Worm (Caenorhabditis elegans) whole organism, late embryonic: ENCODE results near the gene nspg-12.

Experiments used
- C38D4.7 ChIP-seq: fragments of 200-800 bp; sonication (Bioruptor generic); optimal IDR thresholded peaks from 2 replicates; lab custom pipeline; 2018; ENCODE audit warnings: mild to moderate bottlenecking, missing genetic modification characterization, moderate library complexity, missing compliant biosample characterization
- F13H6.1 ChIP-seq: sonication (generic microtip); optimal IDR thresholded peaks from 2 replicates; lab custom pipeline; 2016; ENCODE audit warnings: missing genetic modification characterization, missing compliant biosample characterization
- K09A11.1 ChIP-seq: sonication (generic microtip); optimal IDR thresholded peaks from 2 replicates; lab custom pipeline; 2017; ENCODE audit warnings: antibody characterized with exemption, mild to moderate bottlenecking, missing genetic modification characterization, missing compliant biosample characterization; ENCODE audit not compliant: insufficient read depth
- ahr-1 ChIP-seq: sonication (generic microtip); optimal IDR thresholded peaks from 2 replicates; lab custom pipeline; 2016; ENCODE audit warnings: missing genetic modification characterization, missing compliant biosample characterization
- ceh-14 ChIP-seq: sonication (generic microtip); optimal IDR thresholded peaks from 2 replicates; lab custom pipeline; 2016; ENCODE audit warnings: missing genotype, missing genetic modification characterization, missing compliant biosample characterization
- ceh-18 ChIP-seq: sonication (generic microtip); optimal IDR thresholded peaks from 2 replicates; lab custom pipeline; 2016; ENCODE audit warnings: missing genetic modification characterization, missing compliant biosample characterization
- ceh-19 ChIP-seq: fragments of 200-800 bp; sonication (Bioruptor generic); optimal IDR thresholded peaks from 2 replicates; lab custom pipeline; 2018; ENCODE audit warnings: mild to moderate bottlenecking, missing genetic modification characterization, missing compliant biosample characterization
- ceh-34 ChIP-seq: sonication (generic microtip); optimal IDR thresholded peaks from 2 replicates; lab custom pipeline; 2016; ENCODE audit warnings: mild to moderate bottlenecking, missing genetic modification characterization, missing compliant biosample characterization
- ceh-6 ChIP-seq: fragments of 200-800 bp; sonication (Bioruptor generic); optimal IDR thresholded peaks from 2 replicates; lab custom pipeline; 2018; ENCODE audit warnings: mild to moderate bottlenecking, missing genetic modification characterization, missing compliant biosample characterization
- dmd-4 ChIP-seq: sonication (generic microtip); optimal IDR thresholded peaks from 2 replicates; lab custom pipeline; 2016; ENCODE audit warnings: borderline replicate concordance, missing genetic modification characterization, missing compliant biosample characterization
- ets-4 ChIP-seq: sonication (generic microtip); optimal IDR thresholded peaks from 2 replicates; lab custom pipeline; 2016; ENCODE audit warnings: missing genetic modification characterization, missing compliant biosample characterization
- eyg-1 ChIP-seq: sonication (generic microtip); optimal IDR thresholded peaks from 2 replicates; lab custom pipeline; 2016; ENCODE audit warnings: missing genotype, missing genetic modification characterization, missing compliant biosample characterization
- fax-1 ChIP-seq: sonication (generic microtip); optimal IDR thresholded peaks from 2 replicates; lab custom pipeline; 2016; ENCODE audit warnings: missing genotype, missing genetic modification characterization, missing compliant biosample characterization
- fkh-10 ChIP-seq: fragments of 150-350 bp; optimal IDR thresholded peaks from 2 replicates; lab custom pipeline; 2014; ENCODE audit warnings: missing biosample characterization, missing genetic modification reagents, missing genetic modification characterization
- fkh-6 ChIP-seq: sonication (generic microtip); optimal IDR thresholded peaks from 2 replicates; lab custom pipeline; 2016; ENCODE audit warnings: missing genetic modification characterization, missing compliant biosample characterization
- hlh-6 ChIP-seq: sonication (generic microtip); optimal IDR thresholded peaks from 2 replicates; lab custom pipeline; 2016; ENCODE audit warnings: missing genotype, missing genetic modification characterization, missing compliant biosample characterization
- lim-6 ChIP-seq: sonication (generic microtip); optimal IDR thresholded peaks from 2 replicates; lab custom pipeline; 2016; ENCODE audit warnings: missing genetic modification characterization, missing compliant biosample characterization
- lin-11 ChIP-seq: fragments of 200-800 bp; sonication (Bioruptor generic); optimal IDR thresholded peaks from 2 replicates; lab custom pipeline; 2018; ENCODE audit warnings: mild to moderate bottlenecking, missing genetic modification characterization, missing compliant biosample characterization
- madf-2 ChIP-seq: sonication (generic microtip); optimal IDR thresholded peaks from 2 replicates; lab custom pipeline; 2017; ENCODE audit warnings: missing genetic modification characterization, missing compliant biosample characterization
- mec-3 ChIP-seq: sonication (generic microtip); optimal IDR thresholded peaks from 2 replicates; lab custom pipeline; 2016; ENCODE audit warnings: borderline replicate concordance, missing genetic modification characterization, missing compliant biosample characterization
- nhr-232 ChIP-seq: sonication (generic microtip); optimal IDR thresholded peaks from 2 replicates; lab custom pipeline; 2016; ENCODE audit warnings: missing genetic modification characterization, missing compliant biosample characterization
- odd-2 ChIP-seq: sonication (generic microtip); optimal IDR thresholded peaks from 2 replicates; lab custom pipeline; 2017; ENCODE audit warnings: antibody characterized with exemption, mild to moderate bottlenecking, missing genetic modification characterization, missing compliant biosample characterization
- pax-1 ChIP-seq: fragments of 150-350 bp; optimal IDR thresholded peaks from 2 replicates; lab custom pipeline; 2014; ENCODE audit warnings: missing biosample characterization, missing genetic modification characterization
- pha-4 ChIP-seq: fragments of 150-350 bp; optimal IDR thresholded peaks from 2 replicates; lab custom pipeline; 2018; ENCODE audit warnings: missing biosample characterization, missing genetic modification reagents, missing genetic modification characterization
- pqm-1 ChIP-seq: sonication (generic microtip); optimal IDR thresholded peaks from 2 replicates; lab custom pipeline; 2016; ENCODE audit warnings: missing genetic modification characterization, missing compliant biosample characterization
- pros-1 ChIP-seq: fragments of 150-350 bp; optimal IDR thresholded peaks from 2 replicates; lab custom pipeline; 2014; ENCODE audit warnings: missing biosample characterization, missing genetic modification reagents, missing genetic modification characterization
- rnt-1 ChIP-seq: sonication (generic microtip); optimal IDR thresholded peaks from 2 replicates; lab custom pipeline; 2016; ENCODE audit warnings: missing genetic modification characterization, missing compliant biosample characterization
- sox-4 ChIP-seq: sonication (generic microtip); optimal IDR thresholded peaks from 2 replicates; lab custom pipeline; 2017; ENCODE audit warnings: mild to moderate bottlenecking, missing genetic modification characterization, inconsistent platforms, missing compliant biosample characterization
- syd-9 ChIP-seq: sonication (generic microtip); optimal IDR thresholded peaks from 2 replicates; lab custom pipeline; 2016; ENCODE audit warnings: mild to moderate bottlenecking, missing genetic modification characterization, moderate library complexity, missing compliant biosample characterization
- tbx-2 ChIP-seq: sonication (generic microtip); optimal IDR thresholded peaks from 2 replicates; lab custom pipeline; 2016; ENCODE audit warnings: missing genetic modification characterization, missing compliant biosample characterization
- tbx-7 ChIP-seq: sonication (generic microtip); optimal IDR thresholded peaks from 2 replicates; lab custom pipeline; 2016; ENCODE audit warnings: missing genotype, missing genetic modification characterization, missing compliant biosample characterization
- unc-42 ChIP-seq: sonication (generic microtip); optimal IDR thresholded peaks from 2 replicates; lab custom pipeline; 2016; ENCODE audit warnings: missing genotype, missing genetic modification characterization, missing compliant biosample characterization
- unc-55 ChIP-seq: sonication (generic microtip); optimal IDR thresholded peaks from 2 replicates; lab custom pipeline; 2017; ENCODE audit warnings: missing biosample characterization, missing genetic modification reagents, missing genetic modification characterization
- zip-5 ChIP-seq: sonication (generic microtip); optimal IDR thresholded peaks from 2 replicates; lab custom pipeline; 2016; ENCODE audit warnings: missing genetic modification characterization, missing compliant biosample characterization

nspg-12 gene

DNA sequence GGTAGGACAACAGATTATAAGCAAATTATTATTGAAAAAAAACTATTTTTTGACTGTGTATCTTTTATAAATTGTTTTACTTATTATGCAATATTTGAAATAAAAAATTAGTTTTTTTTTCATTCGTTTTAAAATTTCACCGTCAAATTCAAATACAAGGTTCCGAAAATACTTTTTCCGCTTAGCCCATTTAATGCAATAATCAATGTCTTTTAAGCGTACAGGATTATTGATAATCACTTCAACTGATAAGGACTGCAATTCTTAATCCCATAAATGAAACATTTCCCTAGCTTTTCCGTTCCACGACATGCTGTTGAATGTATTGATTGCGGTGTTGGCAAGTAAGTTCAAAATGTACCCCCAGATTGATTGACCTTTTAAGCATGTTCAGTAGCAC lies at the start of gene nspg-12:
nspg-12 (plus strand) TSS at position 301 of the 400 bp plus-strand sequence.
- TF ChIP-seq ahr-1 (tag; lab: Kevin White, UChicago): no peak
- TF ChIP-seq eyg-1: no peak
- TF ChIP-seq, all 69 proteins: peak for 0

ce11 chrX:5207819-5208218 lies 49.3 kb upstream of the nspg-12 start:
- no peak for TF ChIP-seq syd-9 (tag; lab: Kevin White, UChicago)
- no peak for TF ChIP-seq nhr-232 (tag; lab: Kevin White, UChicago)
- no peak for TF ChIP-seq zip-5 (tag; lab: Kevin White, UChicago)
- no peak for TF ChIP-seq K09A11.1 (tag; lab: Kevin White, UChicago)

- TF ChIP-seq nhr-232 (tag; lab: Kevin White, UChicago) (no peak), rnt-1 (no peak), ceh-19 (GFP tag; lab: Kevin White, UChicago) (peak; percentile 5), ceh-34 (tag; lab: Kevin White, UChicago) (peak; percentile 88), ceh-18 (tag; lab: Kevin White, UChicago) (peak; percentile 1)
- TF ChIP-seq, all 69 proteins: peak for 3
Observed at ce11 chrX:5208326-5208725, 48.8 kb upstream of the nspg-12 start.

DNA sequence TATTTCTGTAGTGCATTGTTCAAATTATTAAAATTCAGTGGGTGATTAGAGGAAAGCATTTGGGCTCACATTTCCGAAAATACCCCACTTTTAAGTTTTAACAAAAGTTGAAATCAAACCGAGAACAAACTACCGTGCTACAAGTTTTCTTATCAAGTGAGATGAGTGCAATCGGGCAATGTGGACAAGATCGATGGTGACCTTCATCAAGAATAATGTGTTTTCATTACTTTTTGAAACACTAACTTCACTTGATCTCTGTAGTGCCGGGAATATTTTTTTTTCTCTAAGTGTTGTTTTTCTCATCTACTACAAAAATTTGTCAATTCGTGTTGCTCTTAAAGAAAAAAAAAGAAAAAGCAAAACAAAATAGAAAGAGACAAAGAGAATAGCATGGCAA lies 48.3 kb upstream of the nspg-12 start:
- TF ChIP-seq odd-2 (tag; lab: Kevin White, UChicago): no peak
- no peak for TF ChIP-seq tbx-7 (tag; lab: Kevin White, UChicago)
- no peak for TF ChIP-seq dmd-4 (tag; lab: Kevin White, UChicago)
- TF ChIP-seq ets-4: no peak
- no peak for TF ChIP-seq sox-4 (tag; lab: Kevin White, UChicago)
- TF ChIP-seq fax-1 (tag; lab: Kevin White, UChicago): no peak

DNA sequence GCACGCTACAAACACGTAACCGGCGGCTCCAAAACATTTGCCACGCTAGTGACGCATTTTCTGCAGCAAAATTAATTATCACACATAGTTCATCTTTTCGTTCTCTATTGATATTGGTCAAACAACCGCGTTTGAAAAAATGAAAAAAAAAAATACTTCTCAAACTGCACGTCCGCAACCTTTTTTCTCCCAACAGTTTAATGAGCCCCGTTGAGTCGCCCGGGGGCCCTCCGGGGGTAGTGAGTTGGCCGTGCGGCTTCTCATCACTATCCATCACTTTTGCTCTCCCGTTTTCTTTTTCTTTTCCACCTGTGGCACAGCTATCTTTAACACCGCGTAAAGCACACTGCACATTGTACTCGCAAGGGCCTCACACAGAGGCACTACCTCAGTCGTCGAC lies 47.7 kb upstream of the nspg-12 start:
- TF ChIP-seq hlh-6 (tag; lab: Kevin White, UChicago) (peak; percentile 25), unc-55 (GFP tag; lab: Kevin White, UChicago) (peak; percentile 23), ceh-18 (tag; lab: Kevin White, UChicago) (peak; percentile 58), eyg-1 (no peak), mec-3 (tag; lab: Kevin White, UChicago) (no peak), ceh-19 (GFP tag; lab: Kevin White, UChicago) (no peak), fkh-10 (GFP tag; lab: Kevin White, UChicago) (no peak)

DNA sequence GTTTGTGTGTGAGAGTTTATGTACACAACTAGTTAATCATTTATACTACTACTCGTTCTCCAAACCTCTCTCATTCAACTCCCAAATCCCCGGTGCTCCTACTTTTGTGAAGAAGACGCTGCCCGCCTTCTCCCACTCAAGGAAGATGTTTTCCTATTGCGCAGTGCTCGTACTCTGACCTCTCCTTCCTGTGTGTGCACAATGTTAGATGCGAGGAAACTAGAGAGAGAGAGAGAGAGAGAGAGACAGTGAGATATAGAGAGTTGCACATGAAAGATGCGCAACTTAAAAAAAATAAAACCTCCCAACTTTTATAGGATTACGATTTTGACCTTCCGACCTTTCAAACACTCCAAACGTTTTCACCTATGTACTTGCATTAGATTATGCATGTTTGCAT lies 46.6 kb upstream of the nspg-12 start:
- TF ChIP-seq ceh-6 (GFP tag; lab: Kevin White, UChicago) (no peak), pqm-1 (tag; lab: Kevin White, UChicago) (no peak), unc-42 (peak; percentile 82), dmd-4 (tag; lab: Kevin White, UChicago) (no peak)

- no peak for TF ChIP-seq syd-9 (tag; lab: Kevin White, UChicago)
- no peak for TF ChIP-seq madf-2 (tag; lab: Kevin White, UChicago)
- no peak for TF ChIP-seq odd-2 (tag; lab: Kevin White, UChicago)
- no peak for TF ChIP-seq pax-1 (tag; lab: Kevin White, UChicago)
- TF ChIP-seq pha-4: no peak
- TF ChIP-seq lin-11: no peak
- TF ChIP-seq pros-1 (tag; lab: Kevin White, UChicago): no peak
- TF ChIP-seq C38D4.7: no peak
- TF ChIP-seq fkh-6 (tag; lab: Kevin White, UChicago): no peak
- TF ChIP-seq ceh-6 (GFP tag; lab: Kevin White, UChicago): no peak
- TF ChIP-seq lim-6 (tag; lab: Kevin White, UChicago): no peak
- no peak for TF ChIP-seq F13H6.1 (tag; lab: Kevin White, UChicago)
- no peak for TF ChIP-seq sox-4 (tag; lab: Kevin White, UChicago)
- TF ChIP-seq tbx-2: no peak
- TF ChIP-seq ceh-14 (tag; lab: Kevin White, UChicago): no peak
Observed at ce11 chrX:5210927-5211655, 46.0 kb upstream of the nspg-12 start.
